Worm (Caenorhabditis elegans) whole organism, L3 larva: ENCODE data around the gene C06B8.2.

ENCODE experiments used
- ZK546.5 ChIP-seq: sonication (generic microtip); optimal IDR thresholded peaks from 2 replicates; lab custom pipeline; 2017; ENCODE audit warnings: missing biosample characterization, missing genetic modification characterization
- egl-27 ChIP-seq: sonication (generic microtip); optimal IDR thresholded peaks from 4 replicates; lab custom pipeline; 2017; ENCODE audit warnings: missing biosample characterization, missing genetic modification reagents, missing genetic modification characterization
- elt-2 ChIP-seq: sonication (generic microtip); optimal IDR thresholded peaks from 2 replicates; lab custom pipeline; 2016; ENCODE audit warnings: missing genetic modification reagents, mild to moderate bottlenecking, missing genetic modification characterization, missing compliant biosample characterization
- fkh-2 ChIP-seq: fragments of 150-350 bp; optimal IDR thresholded peaks from 2 replicates; lab custom pipeline; 2014; ENCODE audit warnings: missing biosample characterization, missing genetic modification reagents, missing genetic modification characterization
- lin-15B ChIP-seq: fragments of 150-350 bp; optimal IDR thresholded peaks from 2 replicates; lab custom pipeline; 2014; ENCODE audit warnings: missing biosample characterization, missing genetic modification characterization
- lsy-12 ChIP-seq: sonication (generic microtip); optimal IDR thresholded peaks from 2 replicates; lab custom pipeline; 2016; ENCODE audit warnings: mild to moderate bottlenecking, missing genetic modification characterization, missing compliant biosample characterization
- nhr-12 ChIP-seq: fragments of 150-350 bp; optimal IDR thresholded peaks from 2 replicates; lab custom pipeline; 2014; ENCODE audit warnings: missing biosample characterization, missing genetic modification characterization
- nhr-25 ChIP-seq: sonication (generic microtip); optimal IDR thresholded peaks from 2 replicates; lab custom pipeline; 2017; ENCODE audit warnings: missing biosample characterization, missing genetic modification characterization
- nhr-28 ChIP-seq: fragments of 150-350 bp; optimal IDR thresholded peaks from 2 replicates; lab custom pipeline; 2014; ENCODE audit warnings: missing biosample characterization, missing genetic modification characterization
- pha-4 ChIP-seq: fragments of 150-350 bp; optimal IDR thresholded peaks from 2 replicates; lab custom pipeline; 2014; ENCODE audit warnings: missing biosample characterization, missing genetic modification reagents, missing genetic modification characterization
- pqm-1 ChIP-seq: fragments of 150-350 bp; optimal IDR thresholded peaks from 2 replicates; lab custom pipeline; 2017; ENCODE audit warnings: missing biosample characterization, missing genetic modification characterization, inconsistent platforms
- zag-1 ChIP-seq: fragments of 150-350 bp; optimal IDR thresholded peaks from 2 replicates; lab custom pipeline; 2014; ENCODE audit warnings: missing biosample characterization, missing genetic modification characterization
- ztf-4 ChIP-seq: fragments of 150-350 bp; optimal IDR thresholded peaks from 2 replicates; lab custom pipeline; 2014; ENCODE audit warnings: missing biosample characterization, missing genetic modification characterization

- TF ChIP-seq ZK546.5 (no peak), egl-27 (tag; lab: Kevin White, UChicago) (no peak), fkh-2 (no peak), lin-15B (tag; lab: Kevin White, UChicago) (no peak), lsy-12 (tag; lab: Kevin White, UChicago) (no peak), elt-2 (no peak), zag-1 (tag; lab: Kevin White, UChicago) (no peak), nhr-12 (tag; lab: Kevin White, UChicago) (no peak), nhr-25 (tag; lab: Kevin White, UChicago) (no peak), pqm-1 (no peak), pha-4 (no peak), nhr-28 (tag; lab: Kevin White, UChicago) (no peak), ztf-4 (tag; lab: Kevin White, UChicago) (no peak)
Measured at ce11 chrV:15495169-15495568, 16.6 kb upstream of the C06B8.2 start, which contains the start of gene srh-219.
